Fruit fly (Drosophila melanogaster): ENCODE data around the gene Lint-1.

- TF ChIP-seq psq (optimal IDR thresholded peaks at IDR 0.05) (peak; percentile 96), insv (optimal IDR thresholded peaks at IDR 0.05) (no peak), h (optimal IDR thresholded peaks at IDR 0.05) (no peak)
These were observed 4.8 kb downstream of the Lint-1 start, which contains the start of the genes rtv and Dlic for dm6 chrX:11153826-11154510.
